Fruit fly (Drosophila melanogaster) S2 (cell line): ENCODE data around the gene CG14710.

Source experiments
- CG8478 ChIP-seq: fragments of >200 bp; optimal IDR thresholded peaks from 2 replicates; lab custom pipeline; 2018
- CTCF ChIP-seq, 2 experiments: fragments of >200 bp; optimal IDR thresholded peaks; 2 replicates each; lab custom pipeline; 2018

DNA sequence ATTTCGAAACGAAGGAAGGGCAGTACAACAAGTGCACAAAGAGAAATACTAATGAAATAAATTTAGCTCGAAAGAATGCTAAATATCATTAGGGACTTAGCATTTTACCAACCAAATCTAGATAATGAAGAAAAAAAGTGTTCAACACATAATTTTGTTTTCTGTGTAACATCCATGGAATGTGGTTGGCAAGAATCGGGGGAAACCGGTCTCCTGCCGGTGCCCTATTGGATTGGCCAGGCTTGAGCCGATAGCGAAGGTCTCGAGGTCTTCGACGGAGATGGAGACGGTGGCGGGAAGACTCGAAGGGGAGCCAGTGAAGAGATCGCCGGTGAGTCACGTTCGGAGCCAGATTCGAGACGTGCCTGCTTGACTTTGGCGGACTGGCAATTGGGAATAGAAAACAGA, 37.9 kb downstream of the CG14710 start:
- TF ChIP-seq CG8478 (lab: Kevin White, UChicago): no peak
- TF ChIP-seq CTCF (optimal IDR thresholded peaks at IDR 0.05; lab: Kevin White, UChicago): no peak
